Worm (Caenorhabditis elegans): ENCODE results near the gene moc-3.
A peak's percentile ranks its signal among the peaks of the same experiment; 100 is the strongest.

The moc-3 gene

ce11 chrIV:8133536-8133935 is 3.2 kb downstream of the moc-3 start, which contains the start of gene sph-1 (continued):
- TF ChIP-seq nhr-129 (tag; optimal IDR thresholded peaks at IDR 0.05) = peak; percentile 65

- no peak for TF ChIP-seq ceh-82 (tag; optimal IDR thresholded peaks at IDR 0.05)
- TF ChIP-seq mdl-1 (tag; optimal IDR thresholded peaks at IDR 0.05) = peak in 1 of 2 experiments; percentile 44
- TF ChIP-seq nhr-25 (tag; optimal IDR thresholded peaks at IDR 0.05) = peak; percentile 20
- TF ChIP-seq sma-3 (GFP tag; optimal IDR thresholded peaks at IDR 0.05) = no peak
- no peak for TF ChIP-seq ztf-4 (tag; optimal IDR thresholded peaks at IDR 0.05)
- TF ChIP-seq skn-1 (tag; optimal IDR thresholded peaks at IDR 0.05) = no peak
- TF ChIP-seq nhr-11 (tag; optimal IDR thresholded peaks at IDR 0.05) = no peak
- no peak for TF ChIP-seq ama-1 (optimal IDR thresholded peaks at IDR 0.05)
- peak; percentile 80 for TF ChIP-seq nhr-129 (tag; optimal IDR thresholded peaks at IDR 0.05)
- no peak for TF ChIP-seq gmeb-1 (tag; optimal IDR thresholded peaks at IDR 0.05)
- TF ChIP-seq snpc-4 (tag; optimal IDR thresholded peaks at IDR 0.05) = no peak
- peak; percentile 76 for TF ChIP-seq unc-55 (GFP tag; optimal IDR thresholded peaks at IDR 0.05)
- no peak for TF ChIP-seq elt-3 (tag; optimal IDR thresholded peaks at IDR 0.05)
- no peak for TF ChIP-seq unc-62 (GFP tag; optimal IDR thresholded peaks at IDR 0.05)
- no peak for TF ChIP-seq nhr-10 (tag; optimal IDR thresholded peaks at IDR 0.05)
- no peak for TF ChIP-seq blmp-1 (tag; optimal IDR thresholded peaks at IDR 0.05; ENCODE audit: insufficient read depth)
- peak; percentile 36 for TF ChIP-seq lin-11 (tag; optimal IDR thresholded peaks at IDR 0.05)
- peak; percentile 43 for TF ChIP-seq F13H6.1 (tag; optimal IDR thresholded peaks at IDR 0.05)
- peak in 1 of 2 experiments; percentile 69 for TF ChIP-seq lsy-2 (tag; optimal IDR thresholded peaks at IDR 0.05)
- TF ChIP-seq dmd-4 (tag; optimal IDR thresholded peaks at IDR 0.05) = no peak
- TF ChIP-seq crh-2 (tag; optimal IDR thresholded peaks at IDR 0.05) = peak; percentile 58
- TF ChIP-seq alr-1 (tag; optimal IDR thresholded peaks at IDR 0.05) = no peak
- no peak for TF ChIP-seq aly-2 (tag; optimal IDR thresholded peaks at IDR 0.05)
- peak; percentile 45 for TF ChIP-seq fos-1 (tag; optimal IDR thresholded peaks at IDR 0.05)
- TF ChIP-seq lin-39 (tag; optimal IDR thresholded peaks at IDR 0.05) = no peak
- no peak for TF ChIP-seq nhr-6 (tag; optimal IDR thresholded peaks at IDR 0.05)
- peak; percentile 81 for TF ChIP-seq C34F6.9 (tag; optimal IDR thresholded peaks at IDR 0.05)
- TF ChIP-seq mab-5 (tag; optimal IDR thresholded peaks at IDR 0.05) = no peak
- no peak for TF ChIP-seq peb-1 (tag; optimal IDR thresholded peaks at IDR 0.05)
- peak; percentile 6 for TF ChIP-seq sma-9 (GFP tag; optimal IDR thresholded peaks at IDR 0.05)
- TF ChIP-seq sma-9 (tag; optimal IDR thresholded peaks at IDR 0.05) = no peak
These were observed 5.7 kb downstream of the moc-3 start, which contains the start of the genes isp-1 and islo-1 for ce11 chrIV:8136005-8136512. Gene isp-1, minus strand, starts transcription at chrIV:8136055. Gene islo-1, plus strand, starts transcription at chrIV:8136389.

DNA sequence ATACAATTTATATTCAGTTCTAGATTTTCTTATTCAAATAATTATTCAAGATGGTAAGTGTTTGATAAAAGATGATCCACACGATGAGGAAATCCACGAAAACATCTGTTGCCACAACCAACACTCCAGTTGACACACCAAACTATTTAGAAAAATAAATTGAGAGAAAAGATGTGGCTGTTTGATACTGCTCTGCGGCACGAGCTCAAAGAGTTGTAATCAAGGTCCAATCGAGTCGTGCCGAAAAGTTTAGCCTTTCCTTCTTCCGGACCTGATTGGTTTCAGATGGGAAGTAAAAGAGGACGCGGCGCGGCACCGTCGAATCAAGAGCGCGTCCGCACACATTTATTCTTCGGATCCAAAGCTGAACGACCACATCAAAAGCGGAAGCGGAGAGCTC is 6.2 kb downstream of the moc-3 start:
- TF ChIP-seq unc-39 (tag; optimal IDR thresholded peaks at IDR 0.05) (no peak), sma-9 (GFP tag; optimal IDR thresholded peaks at IDR 0.05) (no peak), sma-9 (tag; optimal IDR thresholded peaks at IDR 0.05) (no peak), nhr-21 (tag; optimal IDR thresholded peaks at IDR 0.05) (no peak), egl-27 (tag; optimal IDR thresholded peaks at IDR 0.05) (no peak)

- peak; percentile 96 for TF ChIP-seq fos-1 (tag; optimal IDR thresholded peaks at IDR 0.05)
- TF ChIP-seq elt-1 (tag; optimal IDR thresholded peaks at IDR 0.05) = no peak
These were observed 8.6 kb downstream of the moc-3 start, which contains the start of gene pmk-3 for ce11 chrIV:8138984-8139383. Gene pmk-3, plus strand, starts transcription at chrIV:8139219.

DNA sequence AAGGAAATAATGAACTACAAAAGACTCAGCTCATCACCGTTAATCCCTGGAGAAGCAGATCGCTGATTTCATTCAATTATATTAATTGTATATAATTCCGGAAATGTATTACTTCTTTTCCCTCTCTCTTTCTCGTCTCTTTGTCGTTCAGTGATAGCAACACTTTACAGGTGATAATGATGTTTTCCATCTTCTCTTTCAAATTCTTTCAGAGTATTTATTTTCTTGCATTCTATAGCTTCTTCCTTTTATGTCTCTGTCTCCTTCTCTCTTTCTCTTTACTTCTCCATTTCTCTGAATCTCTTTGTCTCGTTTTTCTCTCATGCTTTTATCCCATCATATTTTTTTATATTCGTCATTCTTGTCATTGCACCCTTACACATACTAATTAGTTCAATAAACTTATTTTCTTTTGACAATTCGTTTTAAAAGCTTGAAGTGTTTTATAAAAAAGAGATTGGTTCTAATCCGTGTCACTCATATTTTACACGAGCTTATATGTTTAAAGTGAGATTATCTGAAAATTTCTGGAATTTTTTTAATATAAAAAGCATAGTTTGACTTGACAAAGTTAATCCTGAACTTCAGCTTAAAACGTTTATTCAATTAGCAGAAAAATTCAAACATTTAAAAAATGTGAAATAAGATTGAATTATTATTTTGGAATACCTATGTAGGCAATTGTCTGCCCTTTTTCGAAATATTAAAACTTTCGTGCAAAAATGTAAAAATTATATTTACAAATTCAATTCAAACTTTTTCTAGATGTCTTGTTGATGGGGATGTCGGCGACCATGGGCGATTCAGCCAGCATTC is 12.6 kb downstream of the moc-3 start, which contains the start of gene pmk-2:
pmk-2 (plus strand) TSS at position 766 of the 816 bp plus-strand sequence.
- TF ChIP-seq ZK546.5 (tag; optimal IDR thresholded peaks at IDR 0.05) (no peak), sma-3 (GFP tag; optimal IDR thresholded peaks at IDR 0.05) (no peak), ama-1 (optimal IDR thresholded peaks at IDR 0.05) (no peak), ztf-1 (GFP tag; conservative IDR thresholded peaks at IDR 0.05) (no peak), snpc-4 (tag; optimal IDR thresholded peaks at IDR 0.05) (peak; percentile 4), unc-55 (GFP tag; optimal IDR thresholded peaks at IDR 0.05) (peak; percentile 46), crh-2 (tag; optimal IDR thresholded peaks at IDR 0.05) (peak; percentile 52), unc-62 (GFP tag; optimal IDR thresholded peaks at IDR 0.05) (no peak), mbf-1 (tag; optimal IDR thresholded peaks at IDR 0.05) (no peak), ceh-82 (tag; optimal IDR thresholded peaks at IDR 0.05) (no peak), aly-2 (tag; optimal IDR thresholded peaks at IDR 0.05) (no peak), egl-27 (tag; optimal IDR thresholded peaks at IDR 0.05) (no peak), nhr-6 (tag; optimal IDR thresholded peaks at IDR 0.05) (no peak), ztf-11 (tag; optimal IDR thresholded peaks at IDR 0.05) (no peak), fos-1 (tag; optimal IDR thresholded peaks at IDR 0.05) (peak; percentile 54), C34F6.9 (tag; optimal IDR thresholded peaks at IDR 0.05) (peak; percentile 67), lin-39 (tag; optimal IDR thresholded peaks at IDR 0.05) (no peak), lin-13 (GFP tag; optimal IDR thresholded peaks at IDR 0.05) (peak; percentile 24), dmd-4 (tag; optimal IDR thresholded peaks at IDR 0.05) (peak; percentile 47), lsy-2 (tag; optimal IDR thresholded peaks at IDR 0.05) (peak in 1 of 2 experiments; percentile 54), ztf-4 (tag; optimal IDR thresholded peaks at IDR 0.05) (no peak), nhr-237 (tag; optimal IDR thresholded peaks at IDR 0.05) (no peak), zag-1 (tag; optimal IDR thresholded peaks at IDR 0.05) (no peak), lin-11 (tag; optimal IDR thresholded peaks at IDR 0.05) (no peak), nhr-77 (tag; optimal IDR thresholded peaks at IDR 0.05) (no peak)
